Worm (Caenorhabditis elegans) whole organism, late embryonic: ENCODE data around the gene R186.8.

Source experiments
- F13H6.1 ChIP-seq: sonication (generic microtip); optimal IDR thresholded peaks from 2 replicates; lab custom pipeline; 2016; ENCODE audit warnings: missing genetic modification characterization, missing compliant biosample characterization
- T23F11.4 ChIP-seq: fragments of 200-800 bp; sonication (Bioruptor generic); optimal IDR thresholded peaks from 2 replicates; lab custom pipeline; 2018; ENCODE audit warnings: mild to moderate bottlenecking, missing genetic modification characterization, missing compliant biosample characterization
- ceh-14 ChIP-seq: sonication (generic microtip); optimal IDR thresholded peaks from 2 replicates; lab custom pipeline; 2016; ENCODE audit warnings: missing genotype, missing genetic modification characterization, missing compliant biosample characterization
- ceh-18 ChIP-seq: sonication (generic microtip); optimal IDR thresholded peaks from 2 replicates; lab custom pipeline; 2016; ENCODE audit warnings: missing genetic modification characterization, missing compliant biosample characterization
- ceh-19 ChIP-seq: fragments of 200-800 bp; sonication (Bioruptor generic); optimal IDR thresholded peaks from 2 replicates; lab custom pipeline; 2018; ENCODE audit warnings: mild to moderate bottlenecking, missing genetic modification characterization, missing compliant biosample characterization
- ceh-2 ChIP-seq: sonication (generic microtip); optimal IDR thresholded peaks from 2 replicates; lab custom pipeline; 2016; ENCODE audit warnings: missing genotype, missing genetic modification characterization, missing compliant biosample characterization
- ceh-24 ChIP-seq: sonication (generic microtip); optimal IDR thresholded peaks from 2 replicates; lab custom pipeline; 2016; ENCODE audit warnings: mild to moderate bottlenecking, missing genetic modification characterization, missing compliant biosample characterization
- ceh-30 ChIP-seq: fragments of 150-350 bp; optimal IDR thresholded peaks from 2 replicates; lab custom pipeline; 2014; ENCODE audit warnings: missing biosample characterization, missing genetic modification characterization
- ceh-31 ChIP-seq: sonication (generic microtip); optimal IDR thresholded peaks from 2 replicates; lab custom pipeline; 2016; ENCODE audit warnings: missing genetic modification characterization, missing compliant biosample characterization
- ceh-34 ChIP-seq: sonication (generic microtip); optimal IDR thresholded peaks from 2 replicates; lab custom pipeline; 2016; ENCODE audit warnings: mild to moderate bottlenecking, missing genetic modification characterization, missing compliant biosample characterization
- ceh-45 ChIP-seq: fragments of 200-800 bp; sonication (Bioruptor generic); IDR thresholded peaks from 2 replicates; pipeline ENCODE4 v1.3.6; 2022; ENCODE audit warnings: missing genetic modification reagents, missing genetic modification characterization, missing compliant biosample characterization
- ceh-48 ChIP-seq: sonication (generic microtip); optimal IDR thresholded peaks from 2 replicates; lab custom pipeline; 2016; ENCODE audit warnings: missing genetic modification characterization, inconsistent platforms, missing compliant biosample characterization
- ceh-6 ChIP-seq: fragments of 200-800 bp; sonication (Bioruptor generic); optimal IDR thresholded peaks from 2 replicates; lab custom pipeline; 2018; ENCODE audit warnings: mild to moderate bottlenecking, missing genetic modification characterization, missing compliant biosample characterization
- dmd-4 ChIP-seq: sonication (generic microtip); optimal IDR thresholded peaks from 2 replicates; lab custom pipeline; 2016; ENCODE audit warnings: borderline replicate concordance, missing genetic modification characterization, missing compliant biosample characterization
- elt-2 ChIP-seq: sonication (generic microtip); optimal IDR thresholded peaks from 2 replicates; lab custom pipeline; 2016; ENCODE audit warnings: missing genetic modification reagents, missing genetic modification characterization, missing compliant biosample characterization
- fkh-10 ChIP-seq: fragments of 150-350 bp; optimal IDR thresholded peaks from 2 replicates; lab custom pipeline; 2014; ENCODE audit warnings: missing biosample characterization, missing genetic modification reagents, missing genetic modification characterization
- gmeb-2 ChIP-seq: sonication (generic microtip); optimal IDR thresholded peaks from 2 replicates; lab custom pipeline; 2016; ENCODE audit warnings: missing genetic modification characterization, inconsistent platforms, missing compliant biosample characterization
- hlh-13 ChIP-seq: fragments of 200-800 bp; sonication (Bioruptor generic); optimal IDR thresholded peaks from 2 replicates; lab custom pipeline; 2018; ENCODE audit warnings: mild to moderate bottlenecking, missing genetic modification characterization, missing compliant biosample characterization
- hlh-8 ChIP-seq: sonication (generic microtip); optimal IDR thresholded peaks from 2 replicates; lab custom pipeline; 2016; ENCODE audit warnings: missing genotype, missing genetic modification characterization, missing compliant biosample characterization
- mec-3 ChIP-seq: sonication (generic microtip); optimal IDR thresholded peaks from 2 replicates; lab custom pipeline; 2016; ENCODE audit warnings: borderline replicate concordance, missing genetic modification characterization, missing compliant biosample characterization
- nfya-1 ChIP-seq: sonication (generic microtip); optimal IDR thresholded peaks from 2 replicates; lab custom pipeline; 2017; ENCODE audit warnings: missing genetic modification characterization, mild to moderate bottlenecking, missing compliant biosample characterization, antibody characterized with exemption, moderate library complexity
- nhr-11 ChIP-seq: fragments of 150-350 bp; optimal IDR thresholded peaks from 2 replicates; lab custom pipeline; 2014; ENCODE audit warnings: missing biosample characterization, missing genetic modification characterization
- odd-2 ChIP-seq: sonication (generic microtip); optimal IDR thresholded peaks from 2 replicates; lab custom pipeline; 2017; ENCODE audit warnings: antibody characterized with exemption, mild to moderate bottlenecking, missing genetic modification characterization, missing compliant biosample characterization
- pat-9 ChIP-seq: fragments of 200-800 bp; sonication (Bioruptor generic); optimal IDR thresholded peaks from 2 replicates; lab custom pipeline; 2018; ENCODE audit warnings: mild to moderate bottlenecking, missing genetic modification characterization, moderate library complexity, missing compliant biosample characterization
- pax-1 ChIP-seq: fragments of 150-350 bp; optimal IDR thresholded peaks from 2 replicates; lab custom pipeline; 2014; ENCODE audit warnings: missing biosample characterization, missing genetic modification characterization
- ref-2 ChIP-seq: sonication (generic microtip); optimal IDR thresholded peaks from 2 replicates; lab custom pipeline; 2016; ENCODE audit warnings: missing genetic modification characterization, missing compliant biosample characterization
- sox-4 ChIP-seq: sonication (generic microtip); optimal IDR thresholded peaks from 2 replicates; lab custom pipeline; 2017; ENCODE audit warnings: mild to moderate bottlenecking, missing genetic modification characterization, inconsistent platforms, missing compliant biosample characterization
- tbx-7 ChIP-seq: sonication (generic microtip); optimal IDR thresholded peaks from 2 replicates; lab custom pipeline; 2016; ENCODE audit warnings: missing genotype, missing genetic modification characterization, missing compliant biosample characterization
- ttx-3 ChIP-seq: sonication (generic microtip); optimal IDR thresholded peaks from 2 replicates; lab custom pipeline; 2016; ENCODE audit warnings: missing genetic modification reagents, missing genetic modification characterization, missing compliant biosample characterization
- unc-3 ChIP-seq, 2 experiments: fragments of 200-800 bp in 1 of 2; sonication (Bioruptor generic) in 1 of 2; sonication (generic microtip) in 1 of 2; conservative IDR thresholded peaks in 1 of 2; optimal IDR thresholded peaks in 1 of 2; 2 replicates each; pipeline versions ENCODE4 v1.3.6 to Lab custom; 2016 to 2022; ENCODE audit warnings: missing compliant biosample characterization in 2 of 2, missing genetic modification characterization in 2 of 2, missing genetic modification reagents in 1 of 2
- unc-42 ChIP-seq: sonication (generic microtip); optimal IDR thresholded peaks from 2 replicates; lab custom pipeline; 2016; ENCODE audit warnings: missing genotype, missing genetic modification characterization, missing compliant biosample characterization
- unc-55 ChIP-seq: sonication (generic microtip); optimal IDR thresholded peaks from 2 replicates; lab custom pipeline; 2017; ENCODE audit warnings: missing biosample characterization, missing genetic modification reagents, missing genetic modification characterization
- unc-86 ChIP-seq: sonication (generic microtip); optimal IDR thresholded peaks from 2 replicates; lab custom pipeline; 2016; ENCODE audit warnings: missing genetic modification characterization, missing compliant biosample characterization
- ztf-16 ChIP-seq: sonication (generic microtip); optimal IDR thresholded peaks from 2 replicates; lab custom pipeline; 2017; ENCODE audit warnings: missing genetic modification characterization, missing compliant biosample characterization

Gene R186.8

ce11 chrV:12974047-12974446 is 6.3 kb upstream of the R186.8 start:
- TF ChIP-seq ceh-2 (no peak), unc-55 (GFP tag; lab: Kevin White, UChicago) (no peak), sox-4 (tag; lab: Kevin White, UChicago) (no peak), gmeb-2 (tag; lab: Kevin White, UChicago) (no peak), ttx-3 (tag; lab: Kevin White, UChicago) (no peak), unc-3 (GFP tag; conservative IDR thresholded peaks at IDR 0.05; lab: Robert Waterston, UW) (no peak), unc-3 (tag; optimal IDR thresholded peaks at IDR 0.05; lab: Kevin White, UChicago) (no peak), nhr-11 (tag; lab: Kevin White, UChicago) (no peak)

ce11 chrV:12970575-12971160 is 2.9 kb upstream of the R186.8 start, which contains the start of gene pnn-1:
TSS of gene pnn-1 (plus strand) at chrV:12971110.
- peak; percentile 68 for TF ChIP-seq ceh-48
- peak; percentile 29 for TF ChIP-seq unc-42 (tag; lab: Kevin White, UChicago)
- no peak for TF ChIP-seq nhr-11 (tag; lab: Kevin White, UChicago)

- TF ChIP-seq ceh-14 (tag; lab: Kevin White, UChicago) = no peak
- TF ChIP-seq dmd-4 (tag; lab: Kevin White, UChicago) = no peak
- TF ChIP-seq F13H6.1 (tag; lab: Kevin White, UChicago) = no peak
- TF ChIP-seq ceh-30 (tag; lab: Kevin White, UChicago) = no peak
- TF ChIP-seq tbx-7 (tag; lab: Kevin White, UChicago) = no peak
- TF ChIP-seq hlh-8 (tag; lab: Kevin White, UChicago) = no peak
- no peak for TF ChIP-seq ref-2 (tag; lab: Kevin White, UChicago)
- no peak for TF ChIP-seq ceh-24 (tag; lab: Kevin White, UChicago)
- TF ChIP-seq fkh-10 (GFP tag; lab: Kevin White, UChicago) = no peak
- no peak for TF ChIP-seq T23F11.4 (GFP tag; lab: Kevin White, UChicago)
- TF ChIP-seq ztf-16 (tag; lab: Kevin White, UChicago) = no peak
- no peak for TF ChIP-seq ceh-6 (GFP tag; lab: Kevin White, UChicago)
- TF ChIP-seq, all 69 proteins: peak for 0
Observed at ce11 chrV:12968555-12968954, 773 bp upstream of the R186.8 start, which contains the start of gene lin-46. TSS of gene lin-46 (plus strand) at chrV:12968855.

- no peak for TF ChIP-seq ceh-6 (GFP tag; lab: Kevin White, UChicago)
- no peak for TF ChIP-seq ceh-18 (tag; lab: Kevin White, UChicago)
- no peak for TF ChIP-seq nfya-1 (tag; lab: Kevin White, UChicago)
- TF ChIP-seq ceh-34 (tag; lab: Kevin White, UChicago) = no peak
- TF ChIP-seq ceh-45 = no peak
- TF ChIP-seq hlh-13 (GFP tag; lab: Kevin White, UChicago) = no peak
- no peak for TF ChIP-seq odd-2
- TF ChIP-seq mec-3 (tag; lab: Kevin White, UChicago) = no peak
- no peak for TF ChIP-seq ceh-31 (tag; lab: Kevin White, UChicago)
Observed at ce11 chrV:12967110-12967509, 672 bp downstream of the R186.8 start, which contains the start of gene R186.3. TSS of gene R186.3 (minus strand) at chrV:12967210.

- TF ChIP-seq pat-9 (no peak), pax-1 (no peak)
Observed at ce11 chrV:12964076-12964475, 3.7 kb downstream of the R186.8 start, which contains the start of gene srd-35. TSS of gene srd-35 (plus strand) at chrV:12964376.

- TF ChIP-seq elt-2 (tag; lab: Kevin White, UChicago) = peak; percentile 57
- no peak for TF ChIP-seq ceh-19 (GFP tag; lab: Kevin White, UChicago)
- TF ChIP-seq unc-86 (tag; lab: Kevin White, UChicago) = no peak
- TF ChIP-seq, all 69 proteins: peak for 1
Observed at ce11 chrV:12963192-12963591, 4.6 kb downstream of the R186.8 start, which contains the start of gene hrg-9. TSS of gene hrg-9 (minus strand) at chrV:12963343.
